Worm (Caenorhabditis elegans): ENCODE results near the gene srxa-8.

Gene srxa-8

DNA sequence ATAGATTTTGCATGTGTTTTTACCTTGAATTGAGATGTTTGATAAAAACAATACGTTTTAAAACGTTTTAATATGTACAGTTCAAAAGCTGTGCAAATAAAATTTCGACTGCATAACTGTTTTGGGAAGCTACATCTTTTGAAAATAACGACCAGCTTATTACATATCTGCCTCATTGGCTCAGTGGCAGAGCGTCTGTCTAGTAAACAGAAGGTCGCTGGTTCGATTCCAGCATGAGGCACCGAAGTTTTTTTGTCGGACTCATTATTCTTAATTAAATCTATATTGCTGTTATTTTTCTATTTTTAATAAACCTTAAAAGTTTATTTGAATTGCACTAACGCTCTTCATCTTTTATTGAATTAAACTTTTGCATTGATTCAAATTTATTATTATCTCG lies 15.6 kb downstream of the srxa-8 start:
- TF ChIP-seq ztf-23 (GFP tag; IDR thresholded peaks at IDR 0.05) (no peak), med-1 (GFP tag; optimal IDR thresholded peaks at IDR 0.05; ENCODE audit: insufficient read depth) (no peak), ref-1 (GFP tag; conservative IDR thresholded peaks at IDR 0.05) (no peak), T22C8.4 (GFP tag; IDR thresholded peaks at IDR 0.05) (no peak), ztf-29 (GFP tag; IDR thresholded peaks at IDR 0.05) (no peak), klf-2 (GFP tag; conservative IDR thresholded peaks at IDR 0.05) (no peak), flt-1 (GFP tag; IDR thresholded peaks at IDR 0.05) (no peak), tab-1 (GFP tag; IDR thresholded peaks at IDR 0.05) (no peak), cog-1 (tag; optimal IDR thresholded peaks at IDR 0.05) (no peak)

DNA sequence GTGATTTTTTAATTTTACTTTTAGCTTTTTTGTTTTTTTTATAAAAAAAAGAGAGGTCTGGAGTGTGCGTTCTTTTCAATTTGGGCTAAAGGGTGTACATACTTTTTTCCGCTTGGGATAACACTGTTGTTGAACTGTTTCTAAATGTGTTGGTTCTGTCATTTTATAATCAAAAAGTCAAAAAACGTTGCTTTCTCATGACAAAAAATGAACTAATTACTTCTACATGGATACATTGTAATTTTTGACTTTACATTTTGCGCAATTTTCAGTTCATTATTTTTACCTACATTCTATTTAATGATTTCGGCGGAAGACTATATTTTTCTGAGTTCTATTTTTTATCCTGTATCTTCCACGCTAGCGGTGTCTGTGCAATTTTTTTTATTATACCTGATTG lies 17.1 kb downstream of the srxa-8 start, which contains the start of gene srd-38:
Gene srd-38, plus strand, starts transcription at position 301 of the 400 bp plus-strand sequence.
- TF ChIP-seq T22C8.4 (GFP tag; IDR thresholded peaks at IDR 0.05) (no peak), ztf-23 (GFP tag; IDR thresholded peaks at IDR 0.05) (no peak)

DNA sequence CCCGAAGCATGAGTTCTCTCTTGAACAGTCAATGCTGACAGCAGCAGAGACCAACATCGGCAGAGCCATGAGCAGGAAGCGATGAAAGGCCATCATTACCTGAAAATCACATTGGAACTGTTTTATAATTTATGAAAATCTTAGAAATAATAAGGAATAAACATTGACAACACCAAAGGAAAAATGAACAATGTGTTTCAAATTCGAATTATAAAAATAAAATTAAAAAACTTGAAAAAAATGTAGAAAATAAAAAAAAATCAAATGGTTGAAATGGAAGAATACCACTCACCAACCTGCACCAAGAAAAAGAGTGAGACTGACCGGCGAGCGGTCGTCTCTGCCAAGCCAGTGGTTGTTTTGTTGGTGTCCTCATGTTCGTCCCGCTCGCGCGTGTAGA lies 18.1 kb downstream of the srxa-8 start, which contains the start of gene R04D3.3:
Gene R04D3.3, minus strand, starts transcription at position 101 of the 400 bp plus-strand sequence.
- no peak for TF ChIP-seq ztf-29 (GFP tag; IDR thresholded peaks at IDR 0.05)
- TF ChIP-seq med-1 (GFP tag; optimal IDR thresholded peaks at IDR 0.05; ENCODE audit: insufficient read depth), result no peak
- no peak for TF ChIP-seq ztf-23 (GFP tag; IDR thresholded peaks at IDR 0.05)
- no peak for TF ChIP-seq cog-1 (tag; optimal IDR thresholded peaks at IDR 0.05)
- TF ChIP-seq ref-1 (GFP tag; conservative IDR thresholded peaks at IDR 0.05), result no peak
- TF ChIP-seq tab-1 (GFP tag; IDR thresholded peaks at IDR 0.05), result no peak
- TF ChIP-seq klf-2 (GFP tag; conservative IDR thresholded peaks at IDR 0.05), result no peak
- TF ChIP-seq flt-1 (GFP tag; IDR thresholded peaks at IDR 0.05), result no peak
- TF ChIP-seq T22C8.4 (GFP tag; IDR thresholded peaks at IDR 0.05), result no peak

DNA sequence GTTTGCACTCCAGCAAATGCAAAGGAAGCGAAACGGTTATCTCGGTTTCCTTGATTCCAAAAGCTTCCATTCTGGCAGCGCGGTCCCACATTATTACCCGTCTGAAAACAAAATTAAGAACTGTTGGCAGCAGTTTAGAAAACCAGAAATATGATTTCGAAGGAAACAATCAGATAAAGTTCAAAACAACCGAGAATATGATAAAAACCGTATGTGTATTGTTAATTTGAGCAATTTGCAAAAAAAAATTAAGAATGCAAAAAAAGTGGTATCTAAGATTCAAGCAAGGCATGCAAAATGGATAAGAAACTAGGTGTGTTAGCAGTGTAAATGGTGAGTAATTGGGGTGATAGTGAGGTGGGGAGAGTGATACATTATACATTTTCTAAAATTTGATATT lies 19.9 kb downstream of the srxa-8 start, which contains the start of gene R04D3.4:
Gene R04D3.4, minus strand, starts transcription at position 101 of the 400 bp plus-strand sequence.
- no peak for TF ChIP-seq cog-1 (tag; optimal IDR thresholded peaks at IDR 0.05)

DNA sequence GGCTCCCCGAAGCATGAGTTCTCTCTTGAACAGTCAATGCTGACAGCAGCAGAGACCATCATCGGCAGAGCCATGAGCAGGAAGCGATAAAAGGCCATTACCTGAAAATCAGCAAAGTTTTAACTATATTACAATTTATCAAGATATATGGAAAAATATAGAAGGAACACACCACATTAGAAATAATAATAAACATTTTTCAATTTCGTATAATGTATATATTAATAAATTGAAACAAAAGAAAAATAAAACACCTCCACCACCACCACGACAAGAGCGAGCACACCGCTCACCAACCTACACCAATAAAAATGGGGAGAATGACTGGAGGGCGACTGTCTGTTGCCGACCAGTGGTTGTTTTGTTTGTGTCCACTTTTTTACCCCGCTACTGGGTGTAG lies 22.1 kb downstream of the srxa-8 start, which contains the start of gene R04D3.2:
Gene R04D3.2, minus strand, starts transcription at position 101 of the 400 bp plus-strand sequence.
- TF ChIP-seq klf-2 (GFP tag; conservative IDR thresholded peaks at IDR 0.05) (no peak), T22C8.4 (GFP tag; IDR thresholded peaks at IDR 0.05) (no peak), med-1 (GFP tag; optimal IDR thresholded peaks at IDR 0.05; ENCODE audit: insufficient read depth) (no peak), flt-1 (GFP tag; IDR thresholded peaks at IDR 0.05) (no peak), ztf-23 (GFP tag; IDR thresholded peaks at IDR 0.05) (no peak), tab-1 (GFP tag; IDR thresholded peaks at IDR 0.05) (no peak), cog-1 (tag; optimal IDR thresholded peaks at IDR 0.05) (no peak), ref-1 (GFP tag; conservative IDR thresholded peaks at IDR 0.05) (no peak), ztf-29 (GFP tag; IDR thresholded peaks at IDR 0.05) (no peak)

DNA sequence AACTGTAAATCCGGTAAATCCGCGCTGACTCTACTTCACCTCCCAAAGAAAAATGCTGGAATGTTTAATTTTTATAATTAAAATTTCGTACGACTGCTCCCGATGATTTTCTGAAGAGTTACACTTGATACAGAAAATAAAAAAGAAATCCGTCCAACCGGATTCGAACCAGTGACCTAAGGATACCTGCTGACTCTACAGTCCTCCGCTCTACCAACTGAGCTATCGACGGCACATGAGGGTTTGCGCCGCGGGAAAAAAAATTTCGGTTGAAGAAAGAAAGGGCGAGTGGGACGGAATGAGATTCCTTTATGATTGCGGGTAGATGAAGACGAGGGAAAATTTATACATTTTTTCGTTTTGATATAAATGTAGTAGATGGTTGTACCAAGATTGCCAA lies 24.0 kb downstream of the srxa-8 start:
- no peak for TF ChIP-seq klf-2 (GFP tag; conservative IDR thresholded peaks at IDR 0.05)
- 0 out of 2 replicates have a peak, but pooled peaks have one; percentile 45 for TF ChIP-seq flt-1 (GFP tag; IDR thresholded peaks at IDR 0.05)
- no peak for TF ChIP-seq T22C8.4 (GFP tag; IDR thresholded peaks at IDR 0.05)
- no peak for TF ChIP-seq cog-1 (tag; optimal IDR thresholded peaks at IDR 0.05)
- no peak for TF ChIP-seq tab-1 (GFP tag; IDR thresholded peaks at IDR 0.05)
- no peak for TF ChIP-seq ztf-29 (GFP tag; IDR thresholded peaks at IDR 0.05)

DNA sequence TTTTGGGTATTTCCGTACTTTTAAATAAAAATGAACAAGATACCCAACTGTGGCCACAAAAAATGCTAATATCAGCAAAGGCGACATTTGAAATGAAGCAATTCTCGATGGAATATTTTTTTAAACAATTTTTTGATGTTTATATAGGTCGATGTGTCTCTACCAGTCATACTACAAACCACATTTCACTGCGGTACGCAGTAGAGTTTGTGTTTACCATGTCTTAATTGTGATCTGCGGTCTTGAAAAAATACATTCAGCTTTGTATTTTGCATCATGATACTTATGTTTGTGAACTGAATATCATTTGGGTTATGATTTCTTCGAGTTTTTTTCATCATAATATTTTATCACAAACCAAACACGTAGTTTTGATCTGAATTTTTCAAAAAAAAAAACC lies 24.6 kb downstream of the srxa-8 start, which contains the start of gene cyp-14A4:
Gene cyp-14A4, minus strand, starts transcription at position 107 of the 400 bp plus-strand sequence.
- TF ChIP-seq ztf-23 (GFP tag; IDR thresholded peaks at IDR 0.05), result no peak

DNA sequence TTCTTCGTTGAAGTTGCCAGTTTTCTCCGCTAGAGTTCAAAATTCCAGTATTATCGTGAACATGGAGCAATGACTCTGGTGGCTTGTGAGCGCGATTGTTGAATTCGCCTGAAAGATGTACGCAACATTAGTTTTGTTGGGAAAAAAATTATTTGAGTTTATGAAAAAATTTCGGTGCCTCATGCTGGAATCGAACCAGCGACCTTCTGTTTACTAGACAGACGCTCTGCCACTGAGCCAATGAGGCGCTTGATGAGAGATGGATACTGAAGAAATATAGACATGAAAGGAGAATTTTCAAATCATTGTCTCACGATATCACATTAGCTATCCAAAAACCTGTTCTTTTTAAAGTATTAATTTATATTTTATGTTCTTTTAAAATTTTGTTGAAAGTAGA lies 25.2 kb downstream of the srxa-8 start:
- TF ChIP-seq flt-1 (GFP tag; IDR thresholded peaks at IDR 0.05) (peak; percentile 53; the same call in 1 of the 2 replicates), cog-1 (tag; optimal IDR thresholded peaks at IDR 0.05) (no peak)

DNA sequence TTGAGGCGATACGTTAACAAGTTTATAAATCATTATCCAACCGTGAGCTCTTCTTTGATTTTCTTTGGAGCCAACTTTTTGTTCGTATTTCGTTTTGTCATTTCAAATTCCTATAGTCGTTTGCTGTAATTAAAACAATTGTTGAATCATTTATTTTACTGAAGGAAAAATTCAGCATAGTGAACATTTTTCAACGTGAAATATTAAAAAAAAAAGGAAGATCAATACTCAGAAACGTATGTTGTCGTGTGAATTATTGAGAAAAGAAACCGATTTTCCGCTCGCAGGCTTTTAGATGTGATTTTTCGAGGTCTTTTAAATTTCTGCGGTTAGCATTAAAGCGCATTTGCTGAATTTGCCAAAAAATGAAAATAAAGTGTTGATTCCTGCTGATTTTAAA lies 29.8 kb downstream of the srxa-8 start, which contains the start of gene phf-33:
Gene phf-33, minus strand, starts transcription at position 101 of the 400 bp plus-strand sequence.
- TF ChIP-seq flt-1 (GFP tag; IDR thresholded peaks at IDR 0.05), result no peak
- TF ChIP-seq cog-1 (tag; optimal IDR thresholded peaks at IDR 0.05), result no peak
- TF ChIP-seq ztf-29 (GFP tag; IDR thresholded peaks at IDR 0.05), result no peak
- TF ChIP-seq tab-1 (GFP tag; IDR thresholded peaks at IDR 0.05), result no peak
- TF ChIP-seq ztf-23 (GFP tag; IDR thresholded peaks at IDR 0.05), result no peak
- no peak for TF ChIP-seq T22C8.4 (GFP tag; IDR thresholded peaks at IDR 0.05)
- TF ChIP-seq klf-2 (GFP tag; conservative IDR thresholded peaks at IDR 0.05), result no peak
- TF ChIP-seq ref-1 (GFP tag; conservative IDR thresholded peaks at IDR 0.05), result no peak
- no peak for TF ChIP-seq med-1 (GFP tag; optimal IDR thresholded peaks at IDR 0.05; ENCODE audit: insufficient read depth)

DNA sequence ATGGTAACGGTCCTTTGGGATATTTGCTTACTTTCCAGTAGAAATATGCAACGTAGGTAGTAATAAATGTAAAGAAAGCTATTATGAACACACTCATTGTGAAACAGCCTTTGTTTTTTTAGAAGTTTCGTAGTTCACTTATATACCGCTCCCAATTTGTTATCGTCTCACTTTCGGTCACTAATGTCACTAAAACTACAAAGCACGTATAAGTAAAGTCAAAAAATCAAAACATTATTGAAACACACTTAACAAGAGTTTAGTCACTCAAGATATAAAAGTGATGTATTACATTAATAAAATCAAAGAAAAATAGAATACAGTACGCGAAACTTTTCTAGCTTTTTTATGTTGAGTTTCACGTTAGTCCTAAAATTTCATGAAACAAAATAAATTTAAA lies 34.5 kb downstream of the srxa-8 start, which contains the start of gene cyp-14A3:
Gene cyp-14A3, minus strand, starts transcription at position 101 of the 400 bp plus-strand sequence.
- TF ChIP-seq T22C8.4 (GFP tag; IDR thresholded peaks at IDR 0.05), result no peak
- TF ChIP-seq flt-1 (GFP tag; IDR thresholded peaks at IDR 0.05), result no peak
- TF ChIP-seq tab-1 (GFP tag; IDR thresholded peaks at IDR 0.05), result no peak
- TF ChIP-seq ref-1 (GFP tag; conservative IDR thresholded peaks at IDR 0.05), result no peak
- no peak for TF ChIP-seq klf-2 (GFP tag; conservative IDR thresholded peaks at IDR 0.05)
- no peak for TF ChIP-seq cog-1 (tag; optimal IDR thresholded peaks at IDR 0.05)

DNA sequence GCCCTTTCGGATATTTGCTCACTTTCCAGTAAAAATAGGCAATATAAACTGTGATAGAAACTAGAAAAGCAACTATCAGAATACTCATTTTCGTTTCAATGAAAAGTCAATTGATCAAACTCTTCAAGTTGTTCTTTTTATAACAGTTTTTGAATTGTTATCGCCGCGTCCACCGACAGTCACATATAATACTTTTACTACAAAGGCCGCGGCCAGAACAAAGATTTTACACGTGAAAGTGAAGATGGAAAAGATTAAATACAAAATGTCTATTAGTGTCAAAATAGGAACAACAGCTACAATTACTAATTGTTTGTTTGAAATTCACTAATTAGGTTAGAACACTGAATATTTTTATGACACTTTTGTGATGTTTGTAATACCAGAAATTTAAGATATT lies 39.1 kb downstream of the srxa-8 start, which contains the start of gene cyp-14A2:
Gene cyp-14A2, minus strand, starts transcription at position 101 of the 400 bp plus-strand sequence.
- TF ChIP-seq klf-2 (GFP tag; conservative IDR thresholded peaks at IDR 0.05), result no peak
- no peak for TF ChIP-seq ztf-29 (GFP tag; IDR thresholded peaks at IDR 0.05)
- TF ChIP-seq cog-1 (tag; optimal IDR thresholded peaks at IDR 0.05), result no peak
- TF ChIP-seq ztf-23 (GFP tag; IDR thresholded peaks at IDR 0.05), result no peak
- no peak for TF ChIP-seq tab-1 (GFP tag; IDR thresholded peaks at IDR 0.05)
- TF ChIP-seq flt-1 (GFP tag; IDR thresholded peaks at IDR 0.05), result no peak
- TF ChIP-seq ref-1 (GFP tag; conservative IDR thresholded peaks at IDR 0.05), result no peak
